Fruit fly (Drosophila melanogaster) S2 (cell line): Measurements from ENCODE around the gene CG10405.

Source experiments
- CG8478 ChIP-seq: fragments of >200 bp; optimal IDR thresholded peaks from 2 replicates; lab custom pipeline; 2018
- CTCF ChIP-seq, 2 experiments: fragments of >200 bp; optimal IDR thresholded peaks; 2 replicates each; lab custom pipeline; 2018

The CG10405 gene

DNA sequence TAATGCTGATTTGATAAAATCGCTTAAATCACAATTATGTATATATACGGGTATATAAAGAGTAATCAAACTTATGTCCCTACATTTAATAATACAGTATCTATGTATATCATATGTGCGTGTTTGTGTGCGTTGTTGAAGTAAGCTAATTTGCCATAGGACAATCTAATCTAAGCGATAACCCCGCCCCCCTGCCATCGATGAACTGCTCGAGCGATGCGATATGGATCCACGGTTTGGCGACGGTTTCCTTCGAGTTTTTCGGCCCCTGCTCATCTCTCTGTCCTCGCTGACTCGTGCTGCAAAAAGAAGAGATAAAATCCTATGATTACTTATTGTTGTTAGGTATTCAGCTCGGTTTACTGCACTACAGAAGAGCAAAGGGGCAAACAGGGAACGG, 7.5 kb upstream of the CG10405 start:
- TF ChIP-seq CTCF (optimal IDR thresholded peaks at IDR 0.05; lab: Kevin White, UChicago) (no peak), CG8478 (lab: Kevin White, UChicago) (no peak)

DNA sequence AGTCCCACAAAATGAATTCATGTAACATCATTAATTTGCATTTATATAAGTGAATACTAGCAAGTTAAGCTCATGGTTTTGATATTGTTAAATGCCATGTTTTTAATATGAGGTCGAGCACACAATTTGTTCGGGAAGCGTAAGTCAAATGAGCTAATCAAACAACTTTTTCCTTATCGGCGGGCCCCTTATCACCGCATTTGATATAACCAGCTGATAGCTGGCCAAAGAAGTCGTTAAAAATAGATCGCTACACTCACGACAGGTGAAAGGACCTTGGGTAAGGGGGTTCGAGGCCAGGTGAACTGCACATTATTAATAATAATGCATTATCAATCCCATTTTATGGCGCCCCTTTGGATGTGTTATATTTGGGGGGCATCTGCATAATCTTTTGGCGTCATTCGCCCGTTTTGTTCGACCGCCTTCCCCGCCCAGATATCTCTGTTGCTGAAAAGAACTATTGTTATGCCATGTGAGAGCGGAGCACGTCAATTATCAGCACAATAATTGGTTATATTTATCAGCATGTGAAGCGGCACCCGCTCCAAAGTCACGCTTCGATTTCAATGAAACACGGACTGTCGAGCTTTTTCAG, 6.7 kb upstream of the CG10405 start:
- TF ChIP-seq CG8478 (lab: Kevin White, UChicago) = no peak
- TF ChIP-seq CTCF (optimal IDR thresholded peaks at IDR 0.05; lab: Kevin White, UChicago) = no peak

DNA sequence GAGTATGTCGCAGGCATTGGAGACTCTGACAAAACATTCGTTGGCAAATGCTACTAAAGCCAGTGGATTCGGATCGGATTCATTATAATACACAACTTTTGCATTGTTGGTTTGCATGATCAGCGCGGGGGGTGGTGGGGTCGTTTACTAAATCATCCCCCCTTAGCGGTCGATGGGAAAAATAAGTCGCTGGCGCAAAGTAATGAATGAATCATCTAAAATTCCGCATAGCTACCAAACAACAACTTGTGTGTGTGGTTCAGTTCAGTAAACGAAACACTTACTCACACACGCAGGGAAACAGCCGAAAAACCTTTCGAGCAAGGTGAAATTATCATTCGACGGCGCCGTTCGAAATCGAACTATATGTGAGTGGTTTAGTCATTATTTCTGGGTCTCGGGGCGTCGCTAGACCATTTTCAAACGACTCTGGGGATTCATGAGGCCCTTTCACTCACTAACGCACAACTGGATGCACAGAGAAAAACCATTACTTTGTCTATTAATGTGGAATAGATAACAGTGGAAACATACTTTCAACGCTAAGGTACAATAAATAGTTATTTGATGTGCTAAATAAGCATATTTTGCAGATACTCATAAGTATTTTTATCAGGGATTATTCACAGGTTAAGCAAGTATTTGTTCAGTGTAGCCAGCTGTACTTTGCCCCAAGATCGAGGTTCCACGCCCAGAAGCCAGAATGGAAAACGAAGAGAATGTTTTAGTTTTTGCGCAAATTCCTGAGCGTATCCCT, 5.7 kb upstream of the CG10405 start:
- no peak for TF ChIP-seq CTCF (optimal IDR thresholded peaks at IDR 0.05; lab: Kevin White, UChicago)
- no peak for TF ChIP-seq CG8478 (lab: Kevin White, UChicago)

DNA sequence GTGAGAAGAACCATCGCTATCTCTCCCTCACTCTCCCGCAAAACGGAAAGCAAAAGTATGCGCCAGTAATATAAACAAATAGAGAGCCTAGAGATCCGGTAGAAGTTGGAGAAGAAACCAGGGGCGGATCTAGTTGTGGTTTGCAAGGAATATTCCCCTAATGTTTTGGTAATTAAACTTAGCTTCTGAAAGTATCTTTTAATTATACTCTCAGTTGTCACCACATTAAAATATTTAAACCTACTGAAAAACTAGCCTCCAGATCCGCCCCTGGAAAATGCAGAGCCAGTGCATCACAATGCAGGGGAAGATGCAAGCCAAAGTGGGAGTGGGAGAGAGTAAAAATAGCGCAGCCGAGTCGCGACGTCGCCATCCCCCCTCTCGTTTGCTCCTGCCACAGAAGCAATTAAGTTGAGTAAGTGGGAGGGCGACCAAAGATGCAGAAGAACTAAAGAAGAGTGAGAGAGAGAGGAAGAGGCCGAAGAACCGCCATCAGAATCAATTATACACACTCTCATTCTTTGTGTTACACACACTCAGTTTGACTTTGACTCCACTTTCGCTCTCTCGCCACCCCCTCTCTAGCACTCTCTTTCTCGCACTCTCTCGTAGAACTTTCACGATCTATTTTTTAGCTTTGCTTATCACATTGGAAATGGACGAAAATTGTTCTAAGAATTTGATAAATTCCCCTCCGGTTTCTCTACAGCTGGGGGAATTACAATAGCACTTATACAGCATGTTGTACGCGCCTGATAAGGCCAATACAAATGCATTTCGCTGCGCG, 4.9 kb upstream of the CG10405 start:
- no peak for TF ChIP-seq CG8478 (lab: Kevin White, UChicago)
- no peak for TF ChIP-seq CTCF (optimal IDR thresholded peaks at IDR 0.05; lab: Kevin White, UChicago)

DNA sequence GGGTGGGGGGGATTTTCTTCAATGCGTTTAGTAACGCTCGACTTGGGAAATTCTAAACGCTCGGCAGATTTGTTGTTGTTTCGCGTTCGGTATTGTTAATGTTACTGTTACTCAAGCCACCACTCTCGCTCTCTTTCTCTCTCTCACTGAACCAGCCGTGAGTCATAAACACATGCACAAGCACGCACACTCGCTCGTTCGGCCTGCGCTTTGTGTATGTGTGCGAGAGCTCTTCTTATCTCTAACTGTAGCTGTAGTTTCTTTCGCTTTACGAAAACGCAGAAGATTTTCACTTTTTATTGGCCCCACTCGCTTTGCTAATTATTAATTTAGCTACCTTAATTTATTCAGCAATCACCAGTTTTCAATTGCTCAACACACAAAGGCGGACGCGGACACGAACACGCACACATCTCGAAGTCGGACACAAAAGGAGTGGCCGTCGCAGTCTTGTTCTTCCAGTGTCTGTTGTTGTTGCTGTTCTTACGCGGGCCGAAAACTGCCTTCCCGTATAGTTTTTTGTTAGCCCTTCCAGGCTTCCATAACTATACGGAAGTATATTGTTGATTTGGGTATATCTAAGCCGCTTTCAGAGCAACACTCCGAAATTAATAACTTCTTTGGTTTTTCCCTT, 1.2 kb upstream of the CG10405 start:
- TF ChIP-seq CTCF (optimal IDR thresholded peaks at IDR 0.05; lab: Kevin White, UChicago) (no peak), CG8478 (lab: Kevin White, UChicago) (no peak)

DNA sequence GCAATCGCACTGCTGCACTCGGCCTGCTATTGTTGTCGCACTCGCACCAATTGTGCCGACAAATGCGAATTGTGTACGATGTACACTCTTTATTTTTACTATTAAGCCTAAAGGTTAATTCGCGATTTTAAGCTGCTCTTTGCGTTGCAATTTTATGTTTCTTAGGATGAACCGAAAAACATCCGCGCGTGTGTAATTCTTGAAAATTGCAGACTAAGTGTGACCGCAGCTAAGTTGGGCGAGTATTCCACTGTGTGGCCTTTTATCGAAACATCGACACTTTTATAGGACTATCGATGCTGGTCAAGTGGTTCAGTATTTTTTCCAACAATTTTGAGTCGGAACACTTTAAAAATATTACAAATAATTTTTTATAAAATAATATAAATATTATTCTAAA, 695 bp upstream of the CG10405 start, which contains the start of gene Pak3:
Gene Pak3, minus strand, starts transcription at position 225 of the 400 bp plus-strand sequence.
- TF ChIP-seq CTCF (optimal IDR thresholded peaks at IDR 0.05; lab: Kevin White, UChicago) (peak in 1 of 2 experiments; percentile 24), CG8478 (lab: Kevin White, UChicago) (no peak)

DNA sequence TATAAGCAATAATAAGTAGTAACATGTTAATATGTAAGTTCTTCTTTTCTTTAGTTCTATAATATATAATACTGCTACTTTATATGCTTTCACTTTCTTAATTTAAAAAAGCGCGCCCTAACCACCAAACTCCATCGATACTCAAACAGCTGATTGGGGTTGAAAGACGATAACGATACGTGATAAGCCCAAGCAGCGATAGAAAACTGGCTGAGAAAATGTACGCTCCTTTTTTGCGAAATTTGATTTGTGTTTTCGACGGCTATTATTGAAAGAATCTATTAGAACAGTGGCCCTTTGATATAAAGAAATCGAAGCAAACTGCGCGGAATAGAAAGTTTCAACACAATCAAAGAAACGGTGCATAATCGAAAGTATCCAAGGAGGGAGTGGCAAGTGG, 1.6 kb downstream of the CG10405 start, which contains the start of gene CG14883:
Gene CG14883, plus strand, starts transcription at position 178 of the 400 bp plus-strand sequence.
- no peak for TF ChIP-seq CTCF (optimal IDR thresholded peaks at IDR 0.05; lab: Kevin White, UChicago)
- TF ChIP-seq CG8478 (lab: Kevin White, UChicago) = no peak

DNA sequence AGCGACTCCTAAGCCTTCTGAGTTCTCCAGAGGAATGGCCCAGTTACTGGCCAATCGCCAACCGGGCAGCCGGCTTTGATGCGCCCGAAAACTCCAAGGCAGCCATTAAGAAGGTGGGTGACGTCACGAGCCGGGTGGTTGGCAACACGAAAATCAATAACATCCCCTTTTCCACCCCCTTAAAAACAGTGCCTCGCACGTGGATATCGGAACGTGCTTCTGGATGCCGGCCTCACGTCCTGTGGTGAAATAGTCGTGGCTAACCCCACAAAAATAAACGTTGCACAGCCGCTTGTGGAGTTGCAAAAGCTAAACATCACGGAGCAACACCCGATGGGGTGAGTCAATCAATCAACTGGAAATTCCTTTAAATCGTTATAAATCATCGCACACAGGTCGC, 2.3 kb downstream of the CG10405 start:
- TF ChIP-seq CTCF (optimal IDR thresholded peaks at IDR 0.05; lab: Kevin White, UChicago) (no peak), CG8478 (lab: Kevin White, UChicago) (no peak)

DNA sequence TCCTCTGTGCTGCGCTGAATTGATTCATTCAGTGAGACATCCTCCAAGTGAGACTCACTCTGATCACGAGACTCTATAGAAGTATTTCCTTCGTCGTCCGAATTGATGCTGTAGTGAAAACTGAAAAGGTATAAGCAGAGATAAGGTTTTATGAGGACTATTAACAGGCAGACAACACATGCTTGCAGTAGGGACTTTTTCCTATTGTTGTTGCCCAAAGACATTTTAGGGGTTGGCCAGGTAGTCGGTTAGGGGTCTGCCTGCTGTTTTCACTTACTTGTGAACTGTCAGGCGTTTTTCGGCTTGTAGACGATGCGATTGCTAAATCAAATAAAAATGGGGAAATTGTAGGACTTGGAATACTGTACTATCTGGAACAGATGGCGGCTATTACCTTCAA, 14.3 kb downstream of the CG10405 start:
- no peak for TF ChIP-seq CG8478 (lab: Kevin White, UChicago)
- no peak for TF ChIP-seq CTCF (optimal IDR thresholded peaks at IDR 0.05; lab: Kevin White, UChicago)

DNA sequence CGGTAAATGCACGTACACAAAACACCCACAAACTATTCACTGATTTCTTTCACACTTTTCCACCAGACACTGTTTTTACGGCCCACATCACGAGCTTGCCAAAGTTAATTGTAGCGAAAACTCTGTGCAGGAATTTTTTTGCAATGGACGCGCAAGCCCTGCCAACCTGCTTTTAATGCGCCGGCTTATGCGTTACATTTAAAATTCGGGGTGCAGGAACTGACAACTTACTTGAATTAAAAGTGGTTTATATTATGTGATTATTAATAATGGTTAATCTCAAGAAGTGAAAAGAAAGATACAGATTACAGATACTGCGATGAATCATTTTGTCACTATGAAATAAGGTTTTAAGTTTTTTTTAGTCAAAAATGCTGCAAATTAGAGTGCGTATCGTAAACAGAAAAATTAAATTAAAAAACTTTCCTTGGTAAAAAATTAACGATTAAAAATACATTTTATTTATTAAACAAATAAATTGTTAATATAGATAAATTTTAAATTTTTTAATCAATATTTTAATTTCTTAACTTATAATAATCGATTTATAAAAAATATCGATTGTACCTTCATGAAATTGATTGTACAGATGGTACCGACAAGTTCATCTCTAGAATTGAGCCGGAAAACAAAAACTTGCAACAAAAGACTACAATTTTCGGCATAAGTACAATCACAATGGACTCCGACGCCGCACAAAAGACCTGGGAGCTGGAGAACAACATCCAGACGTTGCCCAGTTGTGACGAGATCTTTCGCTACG, 15.4 kb downstream of the CG10405 start, which contains the start of the genes CG42232 and CSN5:
Gene CG42232, minus strand, starts transcription at position 163 of the 763 bp plus-strand sequence.
Gene CSN5, plus strand, starts transcription at position 599 of the 763 bp plus-strand sequence.
- TF ChIP-seq CTCF (optimal IDR thresholded peaks at IDR 0.05; lab: Kevin White, UChicago) (no peak), CG8478 (lab: Kevin White, UChicago) (no peak)

DNA sequence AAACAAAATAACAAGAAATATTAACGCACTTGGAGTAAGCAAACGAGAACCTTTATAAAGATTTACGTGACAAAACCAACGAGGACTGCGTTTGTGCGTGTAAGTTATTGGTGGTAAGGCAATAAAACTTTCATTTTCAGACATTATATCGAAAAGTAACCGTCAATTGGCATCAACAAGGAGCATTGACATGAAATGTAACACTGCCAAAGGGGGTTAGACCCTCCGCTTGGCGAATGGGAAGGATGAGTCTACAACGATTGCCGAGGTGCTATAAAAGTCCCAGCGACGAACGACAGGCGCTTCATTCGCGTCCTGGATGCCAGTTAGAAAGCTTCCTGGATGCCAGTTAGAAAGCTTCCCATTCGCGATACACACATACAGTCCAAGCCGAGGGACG, 18.0 kb downstream of the CG10405 start, which contains the start of gene Gyc89Da:
Gene Gyc89Da, plus strand, starts transcription at position 301 of the 400 bp plus-strand sequence.
- TF ChIP-seq CTCF (optimal IDR thresholded peaks at IDR 0.05; lab: Kevin White, UChicago) = no peak
- no peak for TF ChIP-seq CG8478 (lab: Kevin White, UChicago)

DNA sequence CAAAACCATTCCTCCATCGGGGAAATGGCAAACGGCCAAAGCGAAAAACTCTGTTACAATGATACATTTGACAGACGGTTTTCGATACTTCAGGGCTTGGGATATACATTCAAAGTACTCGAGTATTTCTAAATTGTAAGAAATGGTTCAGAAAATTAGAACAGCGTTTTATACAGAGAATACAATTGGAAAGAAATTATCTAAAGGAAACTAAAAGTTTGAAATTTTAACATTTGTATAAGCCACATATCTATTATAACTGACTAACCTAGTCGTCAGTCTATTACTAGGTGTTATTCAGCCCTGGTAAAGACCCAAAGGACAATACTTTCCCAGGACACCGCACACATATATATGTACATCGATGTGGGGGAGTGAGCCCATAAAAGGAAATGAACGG, 22.2 kb downstream of the CG10405 start:
- TF ChIP-seq CTCF (optimal IDR thresholded peaks at IDR 0.05; lab: Kevin White, UChicago) (no peak), CG8478 (lab: Kevin White, UChicago) (no peak)

DNA sequence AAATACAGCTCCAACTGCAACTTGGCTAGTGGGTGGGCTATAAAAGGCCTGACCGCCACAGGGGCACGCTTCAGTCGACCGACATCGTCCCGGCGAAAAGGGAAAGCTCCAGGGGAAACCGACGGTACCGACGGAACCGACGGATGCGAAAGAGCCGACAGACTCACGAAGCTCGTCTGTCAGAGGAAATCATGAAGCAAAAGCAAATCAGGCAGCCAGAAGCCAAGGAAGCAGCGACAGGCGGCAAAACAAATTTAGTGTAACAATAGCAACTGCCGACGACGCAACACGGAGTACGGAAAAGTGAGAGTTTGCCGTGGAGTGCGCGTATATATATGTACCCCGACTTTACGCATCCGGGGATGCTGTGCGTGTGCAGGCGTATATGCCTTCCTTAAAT, 22.7 kb downstream of the CG10405 start, which contains the start of gene Gyc89Db:
Gene Gyc89Db, plus strand, starts transcription at position 78 of the 400 bp plus-strand sequence.
- TF ChIP-seq CTCF (optimal IDR thresholded peaks at IDR 0.05; lab: Kevin White, UChicago) (no peak), CG8478 (lab: Kevin White, UChicago) (no peak)
